Worm (Caenorhabditis elegans) whole organism, L4 larva: ENCODE results near the gene C16D9.1.

Source experiments
- ZK337.2 ChIP-seq: fragments of 200-800 bp; sonication (Bioruptor generic); IDR thresholded peaks from 2 replicates; pipeline ENCODE4 v1.3.6; 2022; ENCODE audit warnings: missing genetic modification reagents, missing genetic modification characterization, missing compliant biosample characterization
- ZK546.5 ChIP-seq, 2 experiments: sonication (generic microtip); optimal IDR thresholded peaks; 2 replicates each; lab custom pipeline; 2017; ENCODE audit warnings: missing biosample characterization in 2 of 2, missing genetic modification characterization in 2 of 2
- ceh-20 ChIP-seq: fragments of 200-800 bp; sonication (Bioruptor generic); IDR thresholded peaks from 2 replicates; pipeline ENCODE4 v1.3.6; 2022; ENCODE audit warnings: missing genetic modification reagents, missing genetic modification characterization, missing compliant biosample characterization
- lir-3 ChIP-seq: sonication (generic microtip); optimal IDR thresholded peaks from 2 replicates; lab custom pipeline; 2016; ENCODE audit warnings: mild to moderate bottlenecking, missing genetic modification characterization, missing compliant biosample characterization
- nhr-10 ChIP-seq: fragments of 150-350 bp; optimal IDR thresholded peaks from 2 replicates; lab custom pipeline; 2014; ENCODE audit warnings: missing biosample characterization, missing genetic modification characterization
- nhr-237 ChIP-seq: sonication (generic microtip); optimal IDR thresholded peaks from 2 replicates; lab custom pipeline; 2017; ENCODE audit warnings: missing biosample characterization, missing genetic modification characterization
- nhr-25 ChIP-seq: sonication (generic microtip); optimal IDR thresholded peaks from 2 replicates; lab custom pipeline; 2017; ENCODE audit warnings: missing genetic modification characterization, mild to moderate bottlenecking, missing compliant biosample characterization, antibody characterized with exemption, moderate library complexity, borderline replicate concordance; ENCODE audit not compliant: insufficient read depth
- pha-4 ChIP-seq, 2 experiments: fragments of 150-350 bp in 1 of 2; fragments of 200-800 bp in 1 of 2; sonication (Bioruptor generic) in 1 of 2; IDR thresholded peaks in 1 of 2; optimal IDR thresholded peaks in 1 of 2; 2 replicates each; pipeline versions ENCODE4 v1.3.6 to Lab custom; 2014 to 2022; ENCODE audit warnings: missing genetic modification characterization in 2 of 2, missing genetic modification reagents in 2 of 2, missing biosample characterization in 1 of 2, missing compliant biosample characterization in 1 of 2

DNA sequence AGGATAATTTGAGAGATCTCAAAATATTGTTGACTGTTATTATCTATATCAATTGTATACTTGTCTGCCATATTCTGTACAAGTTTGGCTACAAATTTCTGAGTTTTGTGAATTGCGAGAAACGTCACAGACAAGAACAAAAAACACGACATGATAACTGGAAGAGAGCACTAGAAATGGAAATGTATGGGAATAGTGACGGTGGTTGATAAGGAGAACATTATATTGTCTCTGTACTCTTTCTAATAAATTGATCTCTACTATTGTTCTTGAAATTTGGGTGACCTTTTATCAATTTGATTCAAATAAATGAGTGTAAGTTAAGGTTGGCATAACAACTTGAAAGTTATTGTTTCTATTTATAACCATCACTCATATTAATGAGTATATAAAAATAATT, 46.3 kb upstream of the C16D9.1 start:
- no peak for TF ChIP-seq nhr-25 (tag; lab: Kevin White, UChicago)
- TF ChIP-seq ceh-20 (GFP tag; lab: Robert Waterston, UW): no peak
- no peak for TF ChIP-seq pha-4 (GFP tag; IDR thresholded peaks at IDR 0.05; lab: Robert Waterston, UW)
- no peak for TF ChIP-seq pha-4 (tag; optimal IDR thresholded peaks at IDR 0.05; lab: Kevin White, UChicago)
- no peak for TF ChIP-seq lir-3 (tag; lab: Kevin White, UChicago)
- TF ChIP-seq ZK546.5 (tag; optimal IDR thresholded peaks at IDR 0.05; lab: Kevin White, UChicago): no peak
- no peak for TF ChIP-seq nhr-10
- no peak for TF ChIP-seq nhr-237
- TF ChIP-seq ZK337.2 (GFP tag; lab: Robert Waterston, UW): no peak
